Worm (Caenorhabditis elegans): ENCODE measurements around the gene str-1.

The str-1 gene

DNA sequence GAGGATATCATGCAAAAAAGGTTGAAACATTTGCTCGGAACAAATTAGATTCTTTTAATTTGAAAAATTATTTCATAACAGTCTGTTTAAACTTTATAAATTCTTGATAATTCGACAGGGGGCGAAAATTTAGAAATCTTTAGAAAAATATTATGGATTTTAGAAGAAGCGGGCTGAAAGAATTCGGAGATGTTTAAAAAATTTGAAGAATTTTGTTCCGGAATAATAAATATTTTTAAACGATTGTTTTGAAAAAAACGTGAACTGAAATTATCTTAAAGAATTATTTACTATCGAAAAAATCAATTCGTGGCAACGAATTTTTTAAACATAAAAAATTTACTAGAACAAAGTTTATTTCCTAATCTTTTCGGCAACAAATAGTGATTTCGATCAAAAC is 30.1 kb downstream of the str-1 start, which contains the start of gene R13A1.3:
Gene R13A1.3 (plus strand): TSS at position 301 of the 400 bp plus-strand sequence.
- no peak for TF ChIP-seq ceh-16 (tag; optimal IDR thresholded peaks at IDR 0.05)
- no peak for TF ChIP-seq nhr-23 (tag; optimal IDR thresholded peaks at IDR 0.05)
- no peak for TF ChIP-seq tbx-2 (tag; optimal IDR thresholded peaks at IDR 0.05)
- no peak for TF ChIP-seq aly-2 (tag; optimal IDR thresholded peaks at IDR 0.05)
- no peak for TF ChIP-seq unc-39 (tag; optimal IDR thresholded peaks at IDR 0.05)
- TF ChIP-seq lsy-12 (tag; optimal IDR thresholded peaks at IDR 0.05) = no peak
- no peak for TF ChIP-seq jun-1 (tag; optimal IDR thresholded peaks at IDR 0.05)
- TF ChIP-seq lin-39 (tag; optimal IDR thresholded peaks at IDR 0.05) = no peak
- TF ChIP-seq sea-2 (GFP tag; optimal IDR thresholded peaks at IDR 0.05) = no peak
- no peak for TF ChIP-seq ZK546.5 (tag; optimal IDR thresholded peaks at IDR 0.05)
- TF ChIP-seq ztf-4 (tag; optimal IDR thresholded peaks at IDR 0.05) = no peak
- TF ChIP-seq egl-27 (tag; optimal IDR thresholded peaks at IDR 0.05) = no peak
- TF ChIP-seq pqm-1 (tag; optimal IDR thresholded peaks at IDR 0.05) = no peak
- TF ChIP-seq fkh-2 (tag; optimal IDR thresholded peaks at IDR 0.05) = no peak
- TF ChIP-seq nhr-28 (tag; optimal IDR thresholded peaks at IDR 0.05) = no peak
- TF ChIP-seq elt-1 (tag; optimal IDR thresholded peaks at IDR 0.05) = no peak
- TF ChIP-seq snpc-4 (tag; optimal IDR thresholded peaks at IDR 0.05) = no peak
- TF ChIP-seq fkh-10 (GFP tag; optimal IDR thresholded peaks at IDR 0.05) = no peak

DNA sequence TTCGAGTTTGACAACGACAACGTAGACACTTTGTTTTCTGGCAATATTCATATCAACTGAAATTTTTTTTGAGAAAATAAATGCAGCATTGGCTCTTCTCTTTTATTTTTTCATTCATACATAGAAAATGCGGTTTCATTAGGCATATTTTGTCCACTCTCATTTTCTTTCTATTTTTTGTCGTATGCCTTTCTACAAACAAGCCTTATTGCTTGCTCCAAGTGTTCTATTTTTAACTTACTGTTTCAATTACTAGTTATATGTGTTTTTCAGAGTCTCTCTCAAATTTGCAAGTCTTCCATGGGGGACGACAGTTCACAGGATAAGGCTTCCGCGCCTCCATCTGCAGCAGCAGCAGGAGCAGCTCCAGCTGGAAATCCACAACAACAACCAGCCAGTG is 32.4 kb downstream of the str-1 start, which contains the start of gene kcc-1:
Gene kcc-1 (plus strand): TSS at position 301 of the 400 bp plus-strand sequence.
- TF ChIP-seq nhr-77 (tag; optimal IDR thresholded peaks at IDR 0.05) = no peak
- no peak for TF ChIP-seq elt-2 (tag; optimal IDR thresholded peaks at IDR 0.05)
- no peak for TF ChIP-seq nhr-11 (tag; optimal IDR thresholded peaks at IDR 0.05)
- no peak for TF ChIP-seq ztf-4 (tag; optimal IDR thresholded peaks at IDR 0.05)
- no peak for TF ChIP-seq eor-1 (tag; optimal IDR thresholded peaks at IDR 0.05)
- TF ChIP-seq fkh-2 (tag; optimal IDR thresholded peaks at IDR 0.05) = no peak
- TF ChIP-seq mml-1 (tag; optimal IDR thresholded peaks at IDR 0.05) = no peak
- no peak for TF ChIP-seq tbx-2 (tag; optimal IDR thresholded peaks at IDR 0.05)
- TF ChIP-seq aly-2 (tag; optimal IDR thresholded peaks at IDR 0.05) = no peak
- no peak for TF ChIP-seq skn-1 (tag; optimal IDR thresholded peaks at IDR 0.05)
- TF ChIP-seq elt-1 (tag; optimal IDR thresholded peaks at IDR 0.05) = no peak
- TF ChIP-seq lin-39 (tag; optimal IDR thresholded peaks at IDR 0.05) = no peak
- TF ChIP-seq nhr-43 (tag; optimal IDR thresholded peaks at IDR 0.05; ENCODE audit: poor library complexity, severe bottlenecking) = no peak

DNA sequence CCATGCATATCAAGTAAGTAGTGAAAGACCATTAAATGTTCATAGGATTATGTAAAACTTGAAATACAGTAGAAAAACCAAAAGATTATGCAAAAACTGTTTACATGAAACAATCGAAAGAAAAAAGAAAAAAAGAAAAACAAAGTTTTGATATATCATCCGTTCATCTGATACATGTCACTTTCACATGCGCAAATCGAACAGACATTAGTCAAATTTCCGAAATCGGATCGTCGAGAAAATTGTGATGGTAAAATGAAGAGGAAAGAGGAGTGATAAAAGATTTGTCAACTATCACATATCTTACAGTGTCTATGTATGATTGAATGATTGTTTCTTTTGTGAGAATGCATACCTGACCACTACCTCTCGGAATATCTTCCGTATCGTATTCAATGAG is 35.4 kb downstream of the str-1 start:
- TF ChIP-seq nhr-25 (tag; optimal IDR thresholded peaks at IDR 0.05) (no peak), fkh-2 (tag; optimal IDR thresholded peaks at IDR 0.05) (no peak), ceh-9 (tag; optimal IDR thresholded peaks at IDR 0.05) (no peak), daf-12 (tag; optimal IDR thresholded peaks at IDR 0.05) (no peak), eor-1 (tag; optimal IDR thresholded peaks at IDR 0.05) (no peak), snpc-4 (tag; optimal IDR thresholded peaks at IDR 0.05) (no peak), egl-5 (tag; optimal IDR thresholded peaks at IDR 0.05) (no peak), fos-1 (tag; optimal IDR thresholded peaks at IDR 0.05) (no peak)

DNA sequence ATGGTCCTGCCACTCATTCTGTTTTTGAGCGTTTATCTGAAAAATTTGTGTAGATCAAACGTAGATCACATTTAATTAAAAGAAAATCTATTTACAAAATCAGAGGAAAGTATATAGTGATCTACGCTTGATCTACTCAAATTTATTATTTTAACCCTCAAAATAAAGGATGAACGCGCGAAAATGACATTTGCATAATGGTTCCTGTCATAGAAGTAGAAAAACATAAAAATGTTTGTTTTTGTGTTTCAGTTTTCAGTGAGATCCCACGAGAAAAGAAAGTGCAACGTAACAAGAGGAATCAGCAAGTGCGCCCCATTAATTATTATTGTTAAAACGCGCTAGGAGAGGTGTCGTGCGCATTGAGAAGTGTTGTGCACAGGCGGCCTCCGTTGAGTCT is 37.7 kb downstream of the str-1 start:
- no peak for TF ChIP-seq egl-5 (tag; optimal IDR thresholded peaks at IDR 0.05)
- no peak for TF ChIP-seq ceh-16 (tag; optimal IDR thresholded peaks at IDR 0.05)
- TF ChIP-seq mdl-1 (tag; optimal IDR thresholded peaks at IDR 0.05) = no peak

DNA sequence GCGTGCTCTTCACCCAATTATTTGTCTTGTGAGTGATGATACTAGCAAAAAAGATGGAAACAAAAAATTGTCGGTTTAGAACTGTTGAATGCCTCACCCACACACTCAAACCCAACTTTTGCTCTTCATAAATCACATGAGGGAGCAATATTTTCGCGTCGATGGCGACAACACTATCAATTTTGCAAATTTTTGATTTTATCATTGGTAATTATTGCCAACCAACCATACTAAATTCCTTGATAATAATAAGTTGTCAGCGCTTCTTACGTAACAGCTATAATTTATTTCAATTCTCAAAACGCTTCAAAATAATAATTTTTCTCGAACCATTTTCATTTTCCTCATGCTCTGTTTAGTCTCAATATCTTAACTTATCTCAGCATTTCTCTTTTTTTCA is 39.2 kb downstream of the str-1 start:
- TF ChIP-seq elt-2 (tag; optimal IDR thresholded peaks at IDR 0.05) (peak; percentile 62), pqm-1 (tag; optimal IDR thresholded peaks at IDR 0.05) (peak; percentile 27), eor-1 (tag; optimal IDR thresholded peaks at IDR 0.05) (no peak)

DNA sequence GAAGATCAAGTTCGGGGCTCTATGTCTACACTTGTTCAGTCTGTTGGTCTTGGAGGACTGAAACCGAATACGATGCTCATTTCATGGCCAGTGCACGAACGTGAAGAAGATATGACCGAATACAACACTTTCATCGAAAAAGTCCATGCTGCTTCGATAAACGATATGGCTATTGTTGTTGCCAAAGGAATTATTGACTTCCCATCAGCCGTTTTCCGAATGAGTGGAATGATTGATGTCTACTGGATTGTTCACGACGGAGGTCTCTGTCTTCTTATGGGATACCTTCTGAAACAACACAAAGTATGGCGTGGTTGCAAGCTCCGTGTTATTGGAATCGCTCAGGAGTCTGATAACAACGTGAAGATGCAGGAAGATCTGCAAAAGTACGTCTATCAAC is 42.6 kb downstream of the str-1 start:
- TF ChIP-seq mdl-1 (tag; optimal IDR thresholded peaks at IDR 0.05) = no peak
- no peak for TF ChIP-seq ztf-11 (tag; optimal IDR thresholded peaks at IDR 0.05)
- no peak for TF ChIP-seq elt-2 (tag; optimal IDR thresholded peaks at IDR 0.05)
- no peak for TF ChIP-seq ceh-28 (tag; optimal IDR thresholded peaks at IDR 0.05)
- TF ChIP-seq sea-2 (GFP tag; optimal IDR thresholded peaks at IDR 0.05) = no peak
- no peak for TF ChIP-seq elt-1 (tag; optimal IDR thresholded peaks at IDR 0.05)
- no peak for TF ChIP-seq ZK546.5 (tag; optimal IDR thresholded peaks at IDR 0.05)
- no peak for TF ChIP-seq jun-1 (tag; optimal IDR thresholded peaks at IDR 0.05)
- TF ChIP-seq tbx-2 (tag; optimal IDR thresholded peaks at IDR 0.05) = no peak
- no peak for TF ChIP-seq lin-15B (tag; optimal IDR thresholded peaks at IDR 0.05)
- no peak for TF ChIP-seq ceh-82 (tag; optimal IDR thresholded peaks at IDR 0.05)
- no peak for TF ChIP-seq fkh-2 (tag; optimal IDR thresholded peaks at IDR 0.05)
- no peak for TF ChIP-seq zag-1 (tag; optimal IDR thresholded peaks at IDR 0.05)

All from whole organism, L3 larva.